Worm (Caenorhabditis elegans): ENCODE measurements around the gene ubq-1.

DNA sequence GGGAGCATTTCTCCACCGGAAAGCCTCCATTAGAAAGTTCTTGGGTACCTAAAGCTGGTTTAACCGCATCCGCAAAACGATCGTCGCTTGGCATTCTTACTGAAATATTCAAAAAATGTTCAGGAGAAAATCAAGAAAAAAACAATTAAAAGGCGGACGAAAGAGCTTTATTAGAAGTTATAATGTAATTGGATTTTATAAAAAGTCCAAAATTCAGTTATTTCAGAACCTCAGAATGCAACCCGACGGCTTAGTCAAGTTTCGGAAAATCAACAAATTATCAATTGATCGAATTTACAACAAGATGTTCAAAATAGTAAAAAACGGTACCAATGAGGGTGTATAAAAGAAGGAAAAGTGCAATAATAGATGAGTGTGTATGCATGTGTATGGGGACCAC, 44.1 kb upstream of the ubq-1 start, which contains the start of gene pxl-1:
- TF ChIP-seq ceh-83 (GFP tag; optimal IDR thresholded peaks at IDR 0.05) (no peak), blmp-1 (tag; optimal IDR thresholded peaks at IDR 0.05) (no peak), ztf-11 (tag; optimal IDR thresholded peaks at IDR 0.05) (no peak), nhr-237 (tag; optimal IDR thresholded peaks at IDR 0.05) (no peak), lin-13 (tag; optimal IDR thresholded peaks at IDR 0.05) (no peak), nhr-12 (tag; optimal IDR thresholded peaks at IDR 0.05) (no peak), pha-4 (tag; optimal IDR thresholded peaks at IDR 0.05) (no peak), mep-1 (tag; optimal IDR thresholded peaks at IDR 0.05) (no peak), snpc-4 (tag; optimal IDR thresholded peaks at IDR 0.05) (no peak), unc-62 (GFP tag; optimal IDR thresholded peaks at IDR 0.05) (no peak), ham-2 (GFP tag; optimal IDR thresholded peaks at IDR 0.05) (no peak), elt-3 (tag; optimal IDR thresholded peaks at IDR 0.05) (no peak)
